Fruit fly (Drosophila melanogaster) whole organism: ENCODE measurements around the gene FucTD.

Experiments
- CG8478 ChIP-seq: fragments of >200 bp; optimal IDR thresholded peaks from 2 replicates; lab custom pipeline; 2018; ENCODE audit warnings: inconsistent platforms
- Dll ChIP-seq: fragments of >200 bp; optimal IDR thresholded peaks from 2 replicates; lab custom pipeline; 2017
- EcR ChIP-seq, 2 experiments: fragments of >200 bp; optimal IDR thresholded peaks; 2 replicates each; lab custom pipeline; 2017; ENCODE audit warnings: missing biosample characterization in 2 of 2, missing genetic modification characterization in 2 of 2, missing genetic modification reagents in 2 of 2
- pan ChIP-seq: fragments of >200 bp; optimal IDR thresholded peaks from 2 replicates; lab custom pipeline; 2017
- psq ChIP-seq: fragments of >200 bp; optimal IDR thresholded peaks from 2 replicates; lab custom pipeline; 2017
- usp ChIP-seq: fragments of >200 bp; optimal IDR thresholded peaks from 2 replicates; lab custom pipeline; 2017; ENCODE audit warnings: missing biosample characterization, missing genetic modification characterization, mixed read lengths

The FucTD gene

dm6 chr3L:1410369-1411107, 5.5 kb upstream of the FucTD start, which contains the start of gene CG9168:
CG9168 (plus strand) TSS chr3L:1411057.
- TF ChIP-seq psq, result no peak
- TF ChIP-seq Dll (lab: Kevin White, UChicago), result no peak

dm6 chr3L:1414032-1414431, 2.0 kb upstream of the FucTD start:
- TF ChIP-seq CG8478 (lab: Kevin White, UChicago) (no peak), pan (lab: Kevin White, UChicago) (no peak), psq (no peak), Dll (lab: Kevin White, UChicago) (peak; percentile 8)

- TF ChIP-seq EcR (GFP tag; optimal IDR thresholded peaks at IDR 0.05; lab: Kevin White, UChicago) (no peak), Dll (lab: Kevin White, UChicago) (no peak), psq (no peak), usp (GFP tag; lab: Kevin White, UChicago) (no peak), CG8478 (lab: Kevin White, UChicago) (no peak), pan (lab: Kevin White, UChicago) (no peak)
These were observed 1.9 kb downstream of the FucTD start for dm6 chr3L:1417898-1418297.

dm6 chr3L:1418821-1419220, 2.8 kb downstream of the FucTD start:
- no peak for TF ChIP-seq pan (lab: Kevin White, UChicago)
- no peak for TF ChIP-seq psq
- no peak for TF ChIP-seq EcR (GFP tag; optimal IDR thresholded peaks at IDR 0.05; lab: Kevin White, UChicago)
- no peak for TF ChIP-seq CG8478 (lab: Kevin White, UChicago)
- TF ChIP-seq Dll (lab: Kevin White, UChicago), result no peak
- no peak for TF ChIP-seq usp (GFP tag; lab: Kevin White, UChicago)

- no peak for TF ChIP-seq EcR (GFP tag; optimal IDR thresholded peaks at IDR 0.05; lab: Kevin White, UChicago)
- TF ChIP-seq pan (lab: Kevin White, UChicago), result no peak
- no peak for TF ChIP-seq CG8478 (lab: Kevin White, UChicago)
- TF ChIP-seq psq, result no peak
- TF ChIP-seq Dll (lab: Kevin White, UChicago), result no peak
- no peak for TF ChIP-seq usp (GFP tag; lab: Kevin White, UChicago)
These were observed 3.9 kb downstream of the FucTD start for dm6 chr3L:1419929-1420328.

dm6 chr3L:1420950-1421349, 4.9 kb downstream of the FucTD start:
- TF ChIP-seq usp (GFP tag; lab: Kevin White, UChicago) (no peak), psq (no peak), EcR (GFP tag; optimal IDR thresholded peaks at IDR 0.05; lab: Kevin White, UChicago) (no peak), pan (lab: Kevin White, UChicago) (no peak), CG8478 (lab: Kevin White, UChicago) (no peak), Dll (lab: Kevin White, UChicago) (no peak)

- TF ChIP-seq CG8478 (lab: Kevin White, UChicago) (no peak), Dll (lab: Kevin White, UChicago) (no peak), usp (GFP tag; lab: Kevin White, UChicago) (no peak), EcR (GFP tag; optimal IDR thresholded peaks at IDR 0.05; lab: Kevin White, UChicago) (no peak), psq (no peak), pan (lab: Kevin White, UChicago) (no peak)
These were observed 7.3 kb downstream of the FucTD start, which contains the start of gene CG9173 for dm6 chr3L:1423371-1423770. CG9173 (minus strand) TSS chr3L:1423471.

dm6 chr3L:1424488-1424887, 8.5 kb downstream of the FucTD start:
- no peak for TF ChIP-seq CG8478 (lab: Kevin White, UChicago)
- no peak for TF ChIP-seq usp (GFP tag; lab: Kevin White, UChicago)
- TF ChIP-seq EcR (GFP tag; optimal IDR thresholded peaks at IDR 0.05; lab: Kevin White, UChicago), result no peak
- TF ChIP-seq pan (lab: Kevin White, UChicago), result no peak
- TF ChIP-seq psq, result no peak
- no peak for TF ChIP-seq Dll (lab: Kevin White, UChicago)

dm6 chr3L:1431489-1432053, 15.5 kb downstream of the FucTD start:
- no peak for TF ChIP-seq CG8478 (lab: Kevin White, UChicago)
- TF ChIP-seq usp (GFP tag; lab: Kevin White, UChicago), result no peak
- TF ChIP-seq pan (lab: Kevin White, UChicago), result no peak
- TF ChIP-seq EcR (GFP tag; optimal IDR thresholded peaks at IDR 0.05; lab: Kevin White, UChicago), result no peak
- TF ChIP-seq Dll (lab: Kevin White, UChicago), result no peak
- no peak for TF ChIP-seq psq

- no peak for TF ChIP-seq pan (lab: Kevin White, UChicago)
- no peak for TF ChIP-seq usp (GFP tag; lab: Kevin White, UChicago)
These were observed 21.7 kb downstream of the FucTD start, which contains the start of gene SA2 for dm6 chr3L:1437772-1438171. SA2 (minus strand) TSS chr3L:1437872.

dm6 chr3L:1440999-1441398, 25.0 kb downstream of the FucTD start:
- TF ChIP-seq Dll (lab: Kevin White, UChicago), result no peak
- TF ChIP-seq EcR (GFP tag; optimal IDR thresholded peaks at IDR 0.05; lab: Kevin White, UChicago), result no peak

- TF ChIP-seq EcR (GFP tag; optimal IDR thresholded peaks at IDR 0.05; lab: Kevin White, UChicago) (no peak), Dll (lab: Kevin White, UChicago) (no peak), pan (lab: Kevin White, UChicago) (no peak), CG8478 (lab: Kevin White, UChicago) (no peak), usp (GFP tag; lab: Kevin White, UChicago) (no peak), psq (no peak)
These were observed 26.3 kb downstream of the FucTD start for dm6 chr3L:1442309-1442708.
